Fruit fly (Drosophila melanogaster) whole organism, adult: ENCODE results near the gene CG17764.

Source experiments
- CG12768 ChIP-seq: fragments of 200-800 bp; sonication (Bioruptor generic); optimal IDR thresholded peaks from 2 replicates; lab custom pipeline; 2017; ENCODE audit warnings: missing biosample characterization, missing genetic modification characterization, mild to moderate bottlenecking, moderate library complexity, missing genetic modification reagents
- CG14711 ChIP-seq: fragments of 200-800 bp; sonication (Bioruptor generic); optimal IDR thresholded peaks from 2 replicates; lab custom pipeline; 2018; ENCODE audit warnings: missing biosample characterization, mild to moderate bottlenecking, missing genetic modification characterization, moderate library complexity
- CG1620 ChIP-seq: fragments of 200-800 bp; sonication (Bioruptor generic); optimal IDR thresholded peaks from 2 replicates; lab custom pipeline; 2016; ENCODE audit warnings: missing biosample characterization, missing genetic modification characterization
- CG5204 ChIP-seq: fragments of 200-800 bp; sonication (Bioruptor generic); optimal IDR thresholded peaks from 2 replicates; lab custom pipeline; 2016; ENCODE audit warnings: missing biosample characterization, missing genetic modification characterization
- CG7101 ChIP-seq: fragments of 200-800 bp; sonication (Bioruptor generic); optimal IDR thresholded peaks from 2 replicates; lab custom pipeline; 2018; ENCODE audit warnings: missing biosample characterization, mild to moderate bottlenecking, missing genetic modification characterization, moderate library complexity
- Crg-1 ChIP-seq: fragments of 200-800 bp; sonication (Bioruptor generic); optimal IDR thresholded peaks from 2 replicates; lab custom pipeline; 2016; ENCODE audit warnings: missing biosample characterization, missing genetic modification characterization
- Mnt ChIP-seq: fragments of 200-800 bp; sonication (Bioruptor generic); optimal IDR thresholded peaks from 2 replicates; lab custom pipeline; 2016; ENCODE audit warnings: missing biosample characterization, mild to moderate bottlenecking, missing genetic modification characterization
- cic ChIP-seq: fragments of 200-800 bp; sonication (Bioruptor generic); optimal IDR thresholded peaks from 2 replicates; lab custom pipeline; 2017; ENCODE audit warnings: missing biosample characterization, mild to moderate bottlenecking, missing genetic modification characterization, moderate library complexity
- cnc ChIP-seq, 2 experiments: fragments of >200 bp; optimal IDR thresholded peaks; 2 replicates each; lab custom pipeline; 2017
- kay ChIP-seq: fragments of 200-800 bp; sonication (Bioruptor generic); peaks from one replicate; lab custom pipeline; 2016; ENCODE audit warnings: missing biosample characterization, missing genetic modification characterization, borderline replicate concordance
- pad ChIP-seq: fragments of 200-800 bp; sonication (Bioruptor generic); optimal IDR thresholded peaks from 3 replicates; lab custom pipeline; 2017; ENCODE audit warnings: missing biosample characterization, missing genetic modification characterization, mild to moderate bottlenecking, moderate library complexity, missing genetic modification reagents
- tj ChIP-seq: fragments of 200-800 bp; sonication (Bioruptor generic); optimal IDR thresholded peaks from 3 replicates; lab custom pipeline; 2017; ENCODE audit warnings: missing biosample characterization, mild to moderate bottlenecking, missing genetic modification characterization, moderate library complexity

dm6 chrX:5289692-5290091 is 17.5 kb downstream of the CG17764 start:
- TF ChIP-seq kay (GFP tag; lab: Kevin White, UChicago) (no peak), tj (no peak), CG5204 (GFP tag; lab: Kevin White, UChicago) (no peak), pad (no peak), cic (GFP tag; lab: Kevin White, UChicago) (no peak), Mnt (GFP tag; lab: Kevin White, UChicago) (no peak), cnc (optimal IDR thresholded peaks at IDR 0.05; lab: Kevin White, UChicago) (no peak), CG14711 (tag; lab: Kevin White, UChicago) (no peak), CG7101 (tag; lab: Kevin White, UChicago) (no peak), CG12768 (no peak), Crg-1 (GFP tag; lab: Kevin White, UChicago) (no peak), CG1620 (no peak)
